Worm (Caenorhabditis elegans) whole organism, L2 larva: ENCODE measurements around the gene npr-21.

Experiments
- aly-2 ChIP-seq: fragments of 150-350 bp; optimal IDR thresholded peaks from 2 replicates; lab custom pipeline; 2014; ENCODE audit warnings: missing biosample characterization, missing genetic modification characterization
- blmp-1 ChIP-seq: sonication (generic microtip); optimal IDR thresholded peaks from 2 replicates; lab custom pipeline; 2017; ENCODE audit warnings: missing genetic modification characterization, mild to moderate bottlenecking, missing compliant biosample characterization, antibody characterized with exemption, moderate library complexity; ENCODE audit not compliant: insufficient read depth
- nhr-11 ChIP-seq: fragments of 150-350 bp; optimal IDR thresholded peaks from 2 replicates; lab custom pipeline; 2014; ENCODE audit warnings: missing biosample characterization, missing genetic modification characterization
- nhr-25 ChIP-seq: fragments of 150-350 bp; sonication (generic microtip); optimal IDR thresholded peaks from 3 replicates; lab custom pipeline; 2014; ENCODE audit warnings: missing biosample characterization, missing genetic modification characterization
- skn-1 ChIP-seq: sonication (generic microtip); optimal IDR thresholded peaks from 2 replicates; lab custom pipeline; 2017; ENCODE audit warnings: missing biosample characterization, missing genetic modification characterization
- unc-62 ChIP-seq: fragments of 150-350 bp; optimal IDR thresholded peaks from 2 replicates; lab custom pipeline; 2014; ENCODE audit warnings: missing biosample characterization, missing genetic modification reagents, missing genetic modification characterization
- ztf-4 ChIP-seq: fragments of 150-350 bp; optimal IDR thresholded peaks from 2 replicates; lab custom pipeline; 2014; ENCODE audit warnings: missing biosample characterization, missing genetic modification characterization

DNA sequence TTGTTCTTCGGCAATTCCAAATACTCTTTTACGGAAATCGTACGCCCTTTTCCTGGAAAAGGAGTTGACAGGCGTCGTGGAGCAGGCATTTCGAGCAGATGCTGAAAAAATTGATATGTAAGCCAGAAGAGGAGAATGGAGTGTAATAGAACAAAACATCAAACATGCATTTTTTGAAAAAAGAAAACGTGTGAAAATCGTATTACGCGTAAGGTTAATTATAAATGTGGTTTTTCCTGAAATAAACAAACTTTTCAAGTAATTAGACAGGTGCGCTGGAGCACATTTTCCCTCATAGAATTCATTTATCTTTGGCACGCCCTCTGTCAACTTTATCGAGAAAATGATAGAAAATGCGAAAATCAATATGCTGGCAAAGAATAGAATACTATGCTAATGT, 42.7 kb downstream of the npr-21 start, which contains the start of gene lido-6:
- TF ChIP-seq blmp-1 (tag; lab: Kevin White, UChicago), result no peak
- no peak for TF ChIP-seq aly-2 (tag; lab: Kevin White, UChicago)
- no peak for TF ChIP-seq unc-62 (GFP tag; lab: Kevin White, UChicago)
- TF ChIP-seq skn-1 (tag; lab: Kevin White, UChicago), result no peak
- no peak for TF ChIP-seq ztf-4 (tag; lab: Kevin White, UChicago)
- TF ChIP-seq nhr-11, result no peak
- no peak for TF ChIP-seq nhr-25 (tag; lab: Kevin White, UChicago)
